Fruit fly (Drosophila melanogaster): Measurements from ENCODE around the gene mtSSB.
A peak's percentile ranks its signal among the peaks of the same experiment; 100 is the strongest.

The mtSSB gene

DNA sequence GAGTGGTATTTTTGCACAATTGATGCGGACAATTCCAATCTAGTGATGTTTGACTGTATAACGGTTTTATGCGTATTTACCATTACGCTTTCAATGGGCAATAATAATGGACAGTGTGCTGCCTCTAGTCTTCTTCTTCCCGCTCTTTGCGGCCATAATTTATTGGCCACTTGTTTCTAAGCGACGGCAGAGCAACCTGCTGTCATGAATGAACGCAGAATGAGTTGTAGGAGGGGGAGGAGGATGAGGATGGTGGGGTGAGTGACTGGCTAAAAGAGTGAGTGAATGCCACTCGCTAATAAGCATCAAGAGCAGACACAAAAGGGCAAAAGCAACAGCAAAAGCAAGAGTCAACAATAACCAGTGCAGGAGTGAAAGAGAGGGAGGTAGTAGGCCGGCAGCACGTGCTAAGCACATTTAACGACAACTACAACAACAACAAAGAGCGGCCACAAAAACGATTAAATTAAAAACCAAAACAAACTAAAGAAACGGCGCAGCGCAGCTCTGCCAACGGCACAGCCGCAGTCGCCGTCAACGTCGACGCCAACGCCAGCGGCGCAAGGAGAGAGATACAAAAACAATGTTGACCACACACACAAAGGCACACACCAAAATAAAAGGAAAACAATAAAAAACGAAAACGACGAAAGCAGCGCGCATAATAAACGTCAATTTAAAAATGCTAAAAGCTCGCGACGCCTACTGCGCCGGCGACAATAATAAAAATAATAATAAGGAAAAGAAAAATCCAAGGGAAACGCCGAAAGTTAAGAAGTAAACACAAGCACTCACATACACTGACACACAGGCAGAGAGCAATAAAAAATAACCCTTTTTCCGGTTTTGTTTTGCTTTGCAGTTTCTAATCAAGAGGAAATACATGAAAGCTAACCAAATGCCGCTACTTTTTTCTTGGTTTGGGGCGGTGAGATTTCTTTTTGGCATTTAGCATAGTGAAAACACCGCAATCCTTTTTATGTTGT, 24.0 kb upstream of the mtSSB start:
- TF ChIP-seq ATbp (GFP tag; optimal IDR thresholded peaks at IDR 0.05) = no peak
- TF ChIP-seq CG18599 (GFP tag; optimal IDR thresholded peaks at IDR 0.05) = no peak
- TF ChIP-seq btn (GFP tag; optimal IDR thresholded peaks at IDR 0.05) = no peak
- no peak for TF ChIP-seq Blimp-1 (GFP tag; optimal IDR thresholded peaks at IDR 0.05)
- no peak for TF ChIP-seq gt (GFP tag; IDR thresholded peaks at IDR 0.05)
- TF ChIP-seq CG9797 (GFP tag; optimal IDR thresholded peaks at IDR 0.05) = no peak
- no peak for TF ChIP-seq CG12219 (GFP tag; optimal IDR thresholded peaks at IDR 0.05)
- no peak for TF ChIP-seq CTCF (GFP tag; optimal IDR thresholded peaks at IDR 0.05)
- TF ChIP-seq CG31388 (GFP tag; optimal IDR thresholded peaks at IDR 0.05) = no peak
- TF ChIP-seq Opbp (GFP tag; IDR thresholded peaks at IDR 0.05; ENCODE audit: partially characterized antibody) = no peak
- no peak for TF ChIP-seq ap (GFP tag; IDR thresholded peaks at IDR 0.05)
- no peak for TF ChIP-seq CG11456 (GFP tag; IDR thresholded peaks at IDR 0.05)
- no peak for TF ChIP-seq otp (GFP tag; IDR thresholded peaks at IDR 0.05)
- TF ChIP-seq tin (GFP tag; optimal IDR thresholded peaks at IDR 0.05) = no peak
- no peak for TF ChIP-seq CkIIα-i1 (GFP tag; IDR thresholded peaks at IDR 0.05)
- no peak for TF ChIP-seq salm (tag; optimal IDR thresholded peaks at IDR 0.05)
- no peak for TF ChIP-seq CG1233 (GFP tag; optimal IDR thresholded peaks at IDR 0.05)
- peak; percentile 7 for TF ChIP-seq CG3163 (GFP tag; optimal IDR thresholded peaks at IDR 0.05)
- TF ChIP-seq CG13775 (GFP tag; optimal IDR thresholded peaks at IDR 0.05) = no peak
- no peak for TF ChIP-seq HLH4C (GFP tag; IDR thresholded peaks at IDR 0.05; ENCODE audit: partially characterized antibody)
- peak; percentile 38 for TF ChIP-seq corto (GFP tag; optimal IDR thresholded peaks at IDR 0.05)
- TF ChIP-seq cg (GFP tag; optimal IDR thresholded peaks at IDR 0.05) = peak; percentile 60
- peak; percentile 37 for TF ChIP-seq Kr (GFP tag; optimal IDR thresholded peaks at IDR 0.05)
- peak; percentile 90 for TF ChIP-seq abd-A (tag; optimal IDR thresholded peaks at IDR 0.05)
- TF ChIP-seq CG2678 (tag; optimal IDR thresholded peaks at IDR 0.05) = peak; percentile 10
- no peak for TF ChIP-seq fd96Cb (tag; optimal IDR thresholded peaks at IDR 0.05)
- no peak for TF ChIP-seq Usf (GFP tag; optimal IDR thresholded peaks at IDR 0.05)
- TF ChIP-seq eyg (GFP tag; optimal IDR thresholded peaks at IDR 0.05) = no peak
- no peak for TF ChIP-seq gcm2 (GFP tag; optimal IDR thresholded peaks at IDR 0.05)
- TF ChIP-seq klu (GFP tag; IDR thresholded peaks at IDR 0.05) = no peak
- TF ChIP-seq gcm (GFP tag; optimal IDR thresholded peaks at IDR 0.05) = no peak
- TF ChIP-seq Hr3 (GFP tag; optimal IDR thresholded peaks at IDR 0.05) = no peak
- no peak for TF ChIP-seq Hr39 (optimal IDR thresholded peaks at IDR 0.05)
- peak; percentile 51 for TF ChIP-seq grau (tag; optimal IDR thresholded peaks at IDR 0.05)
- TF ChIP-seq Ptx1 (GFP tag; IDR thresholded peaks at IDR 0.05) = no peak
- no peak for TF ChIP-seq MBD-R2 (GFP tag; IDR thresholded peaks at IDR 0.05)
- no peak for TF ChIP-seq dati (GFP tag; IDR thresholded peaks at IDR 0.05)
- TF ChIP-seq CG15514 (GFP tag; optimal IDR thresholded peaks at IDR 0.05) = no peak
- TF ChIP-seq NC2β (GFP tag; optimal IDR thresholded peaks at IDR 0.05) = no peak
- no peak for TF ChIP-seq ase (GFP tag; IDR thresholded peaks at IDR 0.05)
- TF ChIP-seq ara (GFP tag; IDR thresholded peaks at IDR 0.05) = no peak
- TF ChIP-seq tgo (GFP tag; IDR thresholded peaks at IDR 0.05) = no peak
- TF ChIP-seq Eip74EF (GFP tag; optimal IDR thresholded peaks at IDR 0.05) = no peak
- TF ChIP-seq CG14014 (GFP tag; IDR thresholded peaks at IDR 0.05) = no peak
- no peak for TF ChIP-seq lab (GFP tag; optimal IDR thresholded peaks at IDR 0.05)
- peak; percentile 3 for TF ChIP-seq sug (tag; optimal IDR thresholded peaks at IDR 0.05)
- peak; percentile 39 for TF ChIP-seq lbe (GFP tag; optimal IDR thresholded peaks at IDR 0.05)
- TF ChIP-seq cwo (GFP tag; optimal IDR thresholded peaks at IDR 0.05) = peak; percentile 99
- no peak for TF ChIP-seq maf-S (GFP tag; optimal IDR thresholded peaks at IDR 0.05)
- no peak for TF ChIP-seq crol (GFP tag; IDR thresholded peaks at IDR 0.05)

All from whole organism, embryonic.